Worm (Caenorhabditis elegans) whole organism, L4 larva: Measurements from ENCODE around the gene R07B7.12.
"Not testable (repeated sequence)": the region's sequence is repeated elsewhere in the genome, so short reads cannot be mapped to it uniquely, and the experiment has no call there.

ENCODE experiments used
- F44E2.7 ChIP-seq: fragments of 200-800 bp; sonication (Bioruptor generic); IDR thresholded peaks from 2 replicates; pipeline ENCODE4 v2.1.2; 2022; ENCODE audit warnings: missing genetic modification characterization, missing compliant biosample characterization
- F49E8.2 ChIP-seq: sonication (generic microtip); optimal IDR thresholded peaks from 2 replicates; lab custom pipeline; 2016; ENCODE audit warnings: missing compliant biosample characterization, mild to moderate bottlenecking, missing genetic modification characterization, borderline replicate concordance
- R02D3.7 ChIP-seq: fragments of 150-350 bp; sonication (generic microtip); optimal IDR thresholded peaks from 3 replicates; lab custom pipeline; 2014; ENCODE audit warnings: missing biosample characterization, missing genetic modification characterization
- aha-1 ChIP-seq: fragments of 150-350 bp; peaks from one replicate; lab custom pipeline; 2014; ENCODE audit warnings: missing biosample characterization, missing genetic modification characterization
- ceh-32 ChIP-seq: sonication (generic microtip); optimal IDR thresholded peaks from 2 replicates; lab custom pipeline; 2016; ENCODE audit warnings: mild to moderate bottlenecking, missing genetic modification characterization, missing compliant biosample characterization; ENCODE audit not compliant: poor library complexity
- cey-2 ChIP-seq: sonication (generic microtip); optimal IDR thresholded peaks from 3 replicates; lab custom pipeline; 2017; ENCODE audit warnings: missing genetic modification characterization, mild to moderate bottlenecking, missing compliant biosample characterization, antibody characterized with exemption, borderline replicate concordance; ENCODE audit not compliant: insufficient read depth
- daf-8 ChIP-seq: fragments of 200-800 bp; sonication (Bioruptor generic); IDR thresholded peaks from 2 replicates; pipeline ENCODE4 v1.3.6; 2022; ENCODE audit warnings: missing genetic modification characterization, missing compliant biosample characterization
- fkh-10 ChIP-seq: fragments of 150-350 bp; optimal IDR thresholded peaks from 2 replicates; lab custom pipeline; 2014; ENCODE audit warnings: missing biosample characterization, missing genetic modification reagents, missing genetic modification characterization
- fos-1 ChIP-seq: fragments of 150-350 bp; optimal IDR thresholded peaks from 2 replicates; lab custom pipeline; 2014; ENCODE audit warnings: missing biosample characterization, missing genetic modification characterization
- hlh-11 ChIP-seq: fragments of 200-800 bp; sonication (Bioruptor generic); optimal IDR thresholded peaks from 2 replicates; lab custom pipeline; 2018; ENCODE audit warnings: mild to moderate bottlenecking, missing genetic modification characterization, missing compliant biosample characterization
- hmg-1.1 ChIP-seq: fragments of 200-800 bp; sonication (Bioruptor generic); IDR thresholded peaks from 2 replicates; pipeline ENCODE4 v1.3.6; 2022; ENCODE audit warnings: missing genetic modification reagents, missing genetic modification characterization, missing compliant biosample characterization
- lin-15B ChIP-seq: fragments of 150-350 bp; sonication (generic microtip); optimal IDR thresholded peaks from 3 replicates; lab custom pipeline; 2014; ENCODE audit warnings: missing biosample characterization, missing genetic modification characterization
- lin-38 ChIP-seq: fragments of 200-800 bp; sonication (Bioruptor generic); IDR thresholded peaks from 2 replicates; pipeline ENCODE4 v1.3.6; 2022; ENCODE audit warnings: missing genetic modification reagents, missing genetic modification characterization, missing compliant biosample characterization
- lin-39 ChIP-seq: fragments of 150-350 bp; optimal IDR thresholded peaks from 2 replicates; lab custom pipeline; 2014; ENCODE audit warnings: missing biosample characterization, missing genetic modification reagents, missing genetic modification characterization
- lsy-2 ChIP-seq, 2 experiments: fragments of 150-350 bp in 1 of 2; sonication (generic microtip) in 1 of 2; optimal IDR thresholded peaks; 2 replicates each; lab custom pipeline; 2014 to 2017; ENCODE audit warnings: missing biosample characterization in 2 of 2, missing genetic modification characterization in 2 of 2
- mxl-3 ChIP-seq: fragments of 200-800 bp; sonication (Bioruptor generic); optimal IDR thresholded peaks from 2 replicates; lab custom pipeline; 2018; ENCODE audit warnings: mild to moderate bottlenecking, missing genetic modification characterization, missing compliant biosample characterization
- nhr-111 ChIP-seq: fragments of 200-800 bp; sonication (Bioruptor generic); optimal IDR thresholded peaks from 2 replicates; lab custom pipeline; 2018; ENCODE audit warnings: mild to moderate bottlenecking, missing genetic modification characterization, missing compliant biosample characterization
- nhr-25 ChIP-seq: sonication (generic microtip); optimal IDR thresholded peaks from 2 replicates; lab custom pipeline; 2017; ENCODE audit warnings: missing genetic modification characterization, mild to moderate bottlenecking, missing compliant biosample characterization, antibody characterized with exemption, moderate library complexity, borderline replicate concordance; ENCODE audit not compliant: insufficient read depth
- nhr-41 ChIP-seq: fragments of 200-800 bp; sonication (Bioruptor generic); IDR thresholded peaks from 2 replicates; pipeline ENCODE4 v1.3.6; 2022; ENCODE audit warnings: missing genetic modification reagents, missing genetic modification characterization, missing compliant biosample characterization
- pha-4 ChIP-seq, 2 experiments: fragments of 150-350 bp in 1 of 2; fragments of 200-800 bp in 1 of 2; sonication (Bioruptor generic) in 1 of 2; IDR thresholded peaks in 1 of 2; optimal IDR thresholded peaks in 1 of 2; 2 replicates each; pipeline versions ENCODE4 v1.3.6 to Lab custom; 2014 to 2022; ENCODE audit warnings: missing genetic modification characterization in 2 of 2, missing genetic modification reagents in 2 of 2, missing biosample characterization in 1 of 2, missing compliant biosample characterization in 1 of 2
- php-3 ChIP-seq: fragments of 200-800 bp; sonication (Bioruptor generic); IDR thresholded peaks from 2 replicates; pipeline ENCODE4 v1.3.6; 2022; ENCODE audit warnings: missing genetic modification reagents, missing genetic modification characterization, missing compliant biosample characterization
- skn-1 ChIP-seq: fragments of 150-350 bp; optimal IDR thresholded peaks from 2 replicates; lab custom pipeline; 2014; ENCODE audit warnings: missing biosample characterization, missing genetic modification characterization
- snpc-1.2 ChIP-seq: fragments of 200-800 bp; sonication (Bioruptor generic); IDR thresholded peaks from 2 replicates; pipeline ENCODE4 v1.3.6; 2022; ENCODE audit warnings: missing genetic modification reagents, missing genetic modification characterization, missing compliant biosample characterization
- spr-1 ChIP-seq: sonication (generic microtip); optimal IDR thresholded peaks from 2 replicates; lab custom pipeline; 2016; ENCODE audit warnings: mild to moderate bottlenecking, missing genetic modification characterization, missing compliant biosample characterization
- spr-3 ChIP-seq: fragments of 200-800 bp; sonication (Bioruptor generic); optimal IDR thresholded peaks from 2 replicates; lab custom pipeline; 2018; ENCODE audit warnings: mild to moderate bottlenecking, missing genetic modification characterization, missing compliant biosample characterization
- unc-62 ChIP-seq, 3 experiments: fragments of 150-350 bp in 1 of 3; sonication (generic microtip); optimal IDR thresholded peaks in 2 of 3; peaks in 1 of 3; 1 replicate in 1 of 3; 2 replicates in 2 of 3; lab custom pipeline; 2014 to 2017; ENCODE audit warnings: missing biosample characterization in 3 of 3, missing genetic modification characterization in 3 of 3, missing genetic modification reagents in 3 of 3, missing genotype in 1 of 3
- zfp-3 ChIP-seq: fragments of 200-800 bp; sonication (Bioruptor generic); conservative IDR thresholded peaks from 2 replicates; pipeline ENCODE4 v1.3.6; 2022; ENCODE audit warnings: missing genetic modification reagents, missing genetic modification characterization, missing compliant biosample characterization
- zip-11 ChIP-seq: fragments of 200-800 bp; sonication (Bioruptor generic); IDR thresholded peaks from 2 replicates; pipeline ENCODE4 v1.3.6; 2022; ENCODE audit warnings: missing genetic modification characterization, missing compliant biosample characterization
- ztf-11 ChIP-seq: fragments of 150-350 bp; optimal IDR thresholded peaks from 2 replicates; lab custom pipeline; 2014; ENCODE audit warnings: missing biosample characterization, missing genetic modification characterization

R07B7.12 gene

ce11 chrV:12117567-12118053 is 28.7 kb downstream of the R07B7.12 start, which contains the start of gene C13C4.8:
C13C4.8 (plus strand) TSS chrV:12118003.
- TF ChIP-seq aha-1 (peak; percentile 90), pha-4 (GFP tag; IDR thresholded peaks at IDR 0.05; lab: Robert Waterston, UW) (no peak), pha-4 (tag; optimal IDR thresholded peaks at IDR 0.05; lab: Kevin White, UChicago) (peak; percentile 9), hmg-1.1 (GFP tag; lab: Robert Waterston, UW) (no peak)

- TF ChIP-seq zip-11 (GFP tag; lab: Robert Waterston, UW) (no peak), fkh-10 (GFP tag; lab: Kevin White, UChicago) (no peak), lin-38 (GFP tag; lab: Robert Waterston, UW) (no peak), R02D3.7 (tag; lab: Kevin White, UChicago) (no peak), spr-3 (GFP tag; lab: Kevin White, UChicago) (no peak), php-3 (GFP tag; lab: Robert Waterston, UW) (no peak), daf-8 (no peak), lin-15B (tag; lab: Kevin White, UChicago) (no peak), F49E8.2 (tag; lab: Kevin White, UChicago) (no peak), fos-1 (tag; lab: Kevin White, UChicago) (no peak), F44E2.7 (no peak), ztf-11 (tag; lab: Kevin White, UChicago) (no peak), nhr-25 (no peak), spr-1 (tag; lab: Kevin White, UChicago) (no peak), lsy-2 (tag; optimal IDR thresholded peaks at IDR 0.05; lab: Kevin White, UChicago) (no peak), zfp-3 (GFP tag; lab: Robert Waterston, UW) (no peak), skn-1 (tag; lab: Kevin White, UChicago) (no peak)
These were observed 31.5 kb downstream of the R07B7.12 start, which contains the start of gene C13C4.7 for ce11 chrV:12120381-12120780. C13C4.7 (minus strand) TSS chrV:12120481.

- no peak for TF ChIP-seq hlh-11 (tag; lab: Kevin White, UChicago)
- no peak for TF ChIP-seq lin-39 (tag; lab: Kevin White, UChicago)
- no peak for TF ChIP-seq F44E2.7
- no peak for TF ChIP-seq snpc-1.2 (GFP tag; lab: Robert Waterston, UW)
- TF ChIP-seq nhr-111, result no peak
These were observed 32.4 kb downstream of the R07B7.12 start, which contains the start of gene C13C4.6 for ce11 chrV:12121274-12121673. C13C4.6 (plus strand) TSS chrV:12121574.

- not testable (repeated sequence) for TF ChIP-seq cey-2 (tag; lab: Kevin White, UChicago); ceh-32 (tag; lab: Kevin White, UChicago); mxl-3
These were observed 41.8 kb downstream of the R07B7.12 start, which contains the start of gene C27A7.6 for ce11 chrV:12130688-12131087. C27A7.6 (minus strand) TSS chrV:12130788.

DNA sequence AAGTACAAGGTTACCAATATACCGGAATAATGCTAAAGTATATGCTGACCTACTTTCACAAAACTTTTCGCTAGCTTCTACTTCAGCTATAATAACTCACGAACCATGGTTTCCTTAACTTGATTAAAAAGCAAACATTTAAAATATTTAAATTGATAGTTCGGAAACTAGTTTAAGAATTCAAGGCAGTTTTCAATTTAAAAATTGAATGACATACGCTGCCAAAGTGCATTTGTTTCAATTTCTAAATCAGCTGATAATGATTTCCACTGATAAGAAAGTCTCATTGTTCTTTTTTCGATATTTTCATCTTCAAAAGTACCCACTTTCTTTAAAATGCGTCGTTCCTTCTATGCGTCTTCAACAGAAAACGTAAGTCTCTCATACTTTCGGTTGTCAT is 42.3 kb downstream of the R07B7.12 start, which contains the start of gene enpp-1:
Gene enpp-1 (plus strand): TSS at position 301 of the 400 bp plus-strand sequence.
- TF ChIP-seq unc-62 (GFP tag; optimal IDR thresholded peaks at IDR 0.05 in 1 of 2; lab: Kevin White, UChicago), result peak in 1 of 2 experiments; percentile 23
- not testable (repeated sequence) for TF ChIP-seq unc-62 (tag; optimal IDR thresholded peaks at IDR 0.05; lab: Kevin White, UChicago)
- TF ChIP-seq, all 104 proteins: peak for 1; not testable (repeated sequence) for 103

DNA sequence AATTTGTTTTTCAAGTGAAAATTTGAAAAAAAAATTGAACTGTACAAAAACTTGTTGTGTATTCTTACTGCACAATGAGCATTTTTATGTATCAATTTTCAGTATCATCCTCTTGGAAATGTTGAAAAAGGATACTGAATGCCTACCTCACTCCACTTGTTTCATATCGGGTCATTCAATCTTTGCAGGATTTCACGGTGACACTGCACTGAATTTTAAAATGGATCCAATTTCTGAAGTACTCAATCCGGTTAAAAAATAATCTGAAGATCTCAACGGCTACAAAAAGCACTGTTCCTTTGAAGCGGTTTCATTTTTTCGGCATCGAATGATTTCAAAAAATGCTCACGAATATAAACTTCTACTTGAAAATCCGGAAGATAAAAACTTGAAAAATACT is 49.1 kb downstream of the R07B7.12 start:
- TF ChIP-seq aha-1 (peak; percentile 93), nhr-41 (no peak)
